Fruit fly (Drosophila melanogaster) whole organism, embryonic: ENCODE results near the gene CG13085.
A peak's percentile ranks its signal among the peaks of the same experiment; 100 is the strongest.

ENCODE experiments used
- Bdp1 ChIP-seq: fragments of 200-800 bp; sonication (Bioruptor generic); optimal IDR thresholded peaks from 3 replicates; lab custom pipeline; 2016; ENCODE audit warnings: missing biosample characterization, missing genetic modification characterization
- BtbVII ChIP-seq: fragments of 200-800 bp; sonication (Bioruptor generic); optimal IDR thresholded peaks from 3 replicates; lab custom pipeline; 2017; ENCODE audit warnings: missing biosample characterization, mild to moderate bottlenecking, missing genetic modification characterization
- Bteb2 ChIP-seq: fragments of 200-800 bp; sonication (Bioruptor generic); optimal IDR thresholded peaks from 2 replicates; lab custom pipeline; 2016; ENCODE audit warnings: missing biosample characterization, missing genetic modification characterization
- CG10267 ChIP-seq: fragments of 200-800 bp; sonication (Bioruptor generic); optimal IDR thresholded peaks from 2 replicates; lab custom pipeline; 2018; ENCODE audit warnings: missing biosample characterization, mild to moderate bottlenecking, missing genetic modification characterization, moderate library complexity
- CG14965 ChIP-seq: fragments of 200-800 bp; sonication (Bioruptor generic); optimal IDR thresholded peaks from 2 replicates; lab custom pipeline; 2016; ENCODE audit warnings: missing biosample characterization, missing genetic modification characterization, borderline replicate concordance
- CG15011 ChIP-seq: fragments of 200-800 bp; sonication (Bioruptor generic); optimal IDR thresholded peaks from 3 replicates; lab custom pipeline; 2018; ENCODE audit warnings: missing biosample characterization, mild to moderate bottlenecking, missing genetic modification characterization
- CG17359 ChIP-seq: fragments of 200-800 bp; sonication (Bioruptor generic); optimal IDR thresholded peaks from 3 replicates; lab custom pipeline; 2018; ENCODE audit warnings: missing biosample characterization, mild to moderate bottlenecking, missing genetic modification characterization, moderate library complexity
- CG17385 ChIP-seq: fragments of 200-800 bp; sonication (Bioruptor generic); optimal IDR thresholded peaks from 3 replicates; lab custom pipeline; 2018; ENCODE audit warnings: missing biosample characterization, mild to moderate bottlenecking, missing genetic modification characterization
- CG18011 ChIP-seq: fragments of 200-800 bp; sonication (Bioruptor generic); optimal IDR thresholded peaks from 2 replicates; lab custom pipeline; 2017; ENCODE audit warnings: missing biosample characterization, missing genetic modification characterization, mild to moderate bottlenecking, moderate library complexity, missing genotype
- CG18764 ChIP-seq: fragments of 200-800 bp; sonication (Bioruptor generic); optimal IDR thresholded peaks from 3 replicates; lab custom pipeline; 2016; ENCODE audit warnings: missing biosample characterization, missing genetic modification characterization
- CG32767 ChIP-seq: fragments of 200-800 bp; sonication (Bioruptor generic); IDR thresholded peaks from 2 replicates; pipeline ENCODE4 v1.3.6; 2022; ENCODE audit warnings: missing biosample characterization, missing genetic modification characterization
- CG33213 ChIP-seq: fragments of 200-800 bp; sonication (Bioruptor generic); optimal IDR thresholded peaks from 3 replicates; lab custom pipeline; 2016; ENCODE audit warnings: missing biosample characterization, missing genetic modification characterization
- CG3995 ChIP-seq: fragments of 200-800 bp; sonication (Bioruptor generic); optimal IDR thresholded peaks from 3 replicates; lab custom pipeline; 2016; ENCODE audit warnings: missing biosample characterization, missing genetic modification characterization
- CG4282 ChIP-seq: fragments of 200-800 bp; sonication (Bioruptor generic); optimal IDR thresholded peaks from 2 replicates; lab custom pipeline; 2016; ENCODE audit warnings: missing biosample characterization, missing genetic modification characterization
- CG8944 ChIP-seq: fragments of 200-800 bp; sonication (Bioruptor generic); optimal IDR thresholded peaks from 3 replicates; lab custom pipeline; 2016; ENCODE audit warnings: missing biosample characterization, missing genetic modification characterization
- CG9215 ChIP-seq: fragments of 200-800 bp; sonication (Bioruptor generic); IDR thresholded peaks from 2 replicates; pipeline ENCODE4 v1.3.6; 2022; ENCODE audit warnings: missing biosample characterization, missing genetic modification characterization
- CG9609 ChIP-seq: fragments of 200-800 bp; sonication (Bioruptor generic); optimal IDR thresholded peaks from 3 replicates; lab custom pipeline; 2016; ENCODE audit warnings: missing biosample characterization, missing genetic modification characterization
- CG9797 ChIP-seq: fragments of 200-800 bp; sonication (Bioruptor generic); optimal IDR thresholded peaks from 3 replicates; lab custom pipeline; 2018; ENCODE audit warnings: missing biosample characterization, mild to moderate bottlenecking, missing genetic modification characterization
- CHES-1-like ChIP-seq: fragments of 200-800 bp; sonication (Bioruptor generic); optimal IDR thresholded peaks from 2 replicates; lab custom pipeline; 2016; ENCODE audit warnings: missing biosample characterization, missing genetic modification characterization
- Chrac-16 ChIP-seq: fragments of 200-800 bp; sonication (Bioruptor generic); optimal IDR thresholded peaks from 3 replicates; lab custom pipeline; 2016; ENCODE audit warnings: missing biosample characterization, missing genetic modification characterization
- Dbx ChIP-seq: fragments of 200-800 bp; sonication (Bioruptor generic); IDR thresholded peaks from 3 replicates; pipeline ENCODE4 v1.3.6; 2022; ENCODE audit warnings: missing biosample characterization, missing genetic modification characterization
- Dip3 ChIP-seq: fragments of 200-800 bp; sonication (Bioruptor generic); optimal IDR thresholded peaks from 3 replicates; lab custom pipeline; 2016; ENCODE audit warnings: missing biosample characterization, missing genetic modification characterization
- Dll ChIP-seq: fragments of 200-800 bp; sonication (Bioruptor generic); IDR thresholded peaks from 4 replicates; pipeline ENCODE4 v1.3.6; 2022; ENCODE audit warnings: missing biosample characterization, missing genetic modification characterization; ENCODE audit not compliant: partially characterized antibody
- Doc2 ChIP-seq: fragments of 200-800 bp; sonication (Bioruptor generic); IDR thresholded peaks from 2 replicates; pipeline ENCODE4 v1.3.6; 2022; ENCODE audit warnings: missing biosample characterization, missing genetic modification characterization
- Eip74EF ChIP-seq, 2 experiments: fragments of 200-800 bp in 1 of 2; fragments of >200 bp in 1 of 2; sonication (Bioruptor generic) in 1 of 2; optimal IDR thresholded peaks; 2 replicates each; lab custom pipeline; 2017 to 2019; ENCODE audit warnings: missing biosample characterization in 2 of 2, missing genetic modification characterization in 2 of 2, mild to moderate bottlenecking in 1 of 2, moderate library complexity in 1 of 2
- Hsf ChIP-seq: fragments of 200-800 bp; sonication (Bioruptor generic); optimal IDR thresholded peaks from 3 replicates; lab custom pipeline; 2016; ENCODE audit warnings: missing biosample characterization, missing genetic modification characterization
- Lim3 ChIP-seq: fragments of 200-800 bp; sonication (Bioruptor generic); IDR thresholded peaks from 2 replicates; pipeline ENCODE4 v1.3.6; 2022; ENCODE audit warnings: missing biosample characterization, missing genetic modification characterization
- Lpt ChIP-seq: fragments of >200 bp; optimal IDR thresholded peaks from 2 replicates; lab custom pipeline; 2018; ENCODE audit warnings: missing biosample characterization, missing genetic modification characterization
- Myb ChIP-seq: fragments of 200-800 bp; sonication (Bioruptor generic); optimal IDR thresholded peaks from 2 replicates; lab custom pipeline; 2016; ENCODE audit warnings: missing biosample characterization, missing genetic modification characterization
- NC2β ChIP-seq: fragments of 200-800 bp; sonication (Bioruptor generic); optimal IDR thresholded peaks from 2 replicates; lab custom pipeline; 2016; ENCODE audit warnings: missing biosample characterization, missing genetic modification characterization
- Ptx1 ChIP-seq: fragments of 200-800 bp; sonication (Bioruptor generic); IDR thresholded peaks from 2 replicates; pipeline ENCODE4 v1.3.6; 2022; ENCODE audit warnings: missing biosample characterization, missing genetic modification characterization
- Rfx ChIP-seq: fragments of 200-800 bp; sonication (Bioruptor generic); IDR thresholded peaks from 2 replicates; pipeline ENCODE4 v1.3.6; 2022; ENCODE audit warnings: missing biosample characterization, missing genetic modification characterization
- YL-1 ChIP-seq: fragments of 200-800 bp; sonication (Bioruptor generic); optimal IDR thresholded peaks from 3 replicates; lab custom pipeline; 2017; ENCODE audit warnings: missing biosample characterization, mild to moderate bottlenecking, missing genetic modification characterization
- ash1 ChIP-seq: fragments of 200-800 bp; sonication (Bioruptor generic); optimal IDR thresholded peaks from 2 replicates; lab custom pipeline; 2018; ENCODE audit warnings: missing biosample characterization, mild to moderate bottlenecking, missing genetic modification characterization
- cato ChIP-seq: fragments of 200-800 bp; sonication (Bioruptor generic); optimal IDR thresholded peaks from 2 replicates; lab custom pipeline; 2016; ENCODE audit warnings: missing biosample characterization, missing genetic modification characterization, borderline replicate concordance
- chif ChIP-seq, 2 experiments: fragments of 200-800 bp; sonication (Bioruptor generic); optimal IDR thresholded peaks; 3 replicates each; lab custom pipeline; 2016; ENCODE audit warnings: missing biosample characterization in 2 of 2, missing genetic modification characterization in 2 of 2
- crc ChIP-seq: fragments of 200-800 bp; sonication (Bioruptor generic); optimal IDR thresholded peaks from 2 replicates; lab custom pipeline; 2016; ENCODE audit warnings: missing biosample characterization, missing genetic modification characterization
- crol ChIP-seq: fragments of 200-800 bp; sonication (Bioruptor generic); IDR thresholded peaks from 2 replicates; pipeline ENCODE4 v1.3.6; 2022; ENCODE audit warnings: missing biosample characterization, missing genetic modification characterization
- da ChIP-seq: fragments of 200-800 bp; sonication (Bioruptor generic); optimal IDR thresholded peaks from 2 replicates; lab custom pipeline; 2016; ENCODE audit warnings: missing biosample characterization, missing genetic modification characterization
- fd3F ChIP-seq: fragments of 200-800 bp; sonication (Bioruptor generic); optimal IDR thresholded peaks from 2 replicates; lab custom pipeline; 2018; ENCODE audit warnings: missing biosample characterization, mild to moderate bottlenecking, missing genetic modification characterization, moderate library complexity
- fu2 ChIP-seq: fragments of 200-800 bp; sonication (Bioruptor generic); optimal IDR thresholded peaks from 2 replicates; lab custom pipeline; 2016; ENCODE audit warnings: missing biosample characterization, missing genetic modification characterization
- gcm ChIP-seq: fragments of 200-800 bp; sonication (Bioruptor generic); optimal IDR thresholded peaks from 2 replicates; lab custom pipeline; 2019; ENCODE audit warnings: missing biosample characterization, mild to moderate bottlenecking, missing genetic modification characterization, moderate library complexity
- grau ChIP-seq: fragments of 200-800 bp; optimal IDR thresholded peaks from 3 replicates; lab custom pipeline; 2019; ENCODE audit warnings: missing biosample characterization, mild to moderate bottlenecking, missing genetic modification characterization, moderate library complexity
- ind ChIP-seq: fragments of 200-800 bp; sonication (Bioruptor generic); optimal IDR thresholded peaks from 3 replicates; lab custom pipeline; 2016; ENCODE audit warnings: missing biosample characterization, missing genetic modification characterization
- pan ChIP-seq, 4 experiments: fragments of >200 bp in 3 of 4; fragments of 200-800 bp in 1 of 4; sonication (Bioruptor generic) in 1 of 4; optimal IDR thresholded peaks in 3 of 4; IDR thresholded peaks in 1 of 4; 2 replicates each; pipeline versions ENCODE4 v1.3.6 to Lab custom; 2017 to 2022; ENCODE audit warnings: missing biosample characterization in 2 of 4, missing genetic modification characterization in 2 of 4, mixed read lengths in 1 of 4
- pros ChIP-seq: fragments of 200-800 bp; sonication (Bioruptor generic); optimal IDR thresholded peaks from 3 replicates; lab custom pipeline; 2019; ENCODE audit warnings: missing biosample characterization, mild to moderate bottlenecking, missing genetic modification characterization, moderate library complexity
- repo ChIP-seq: fragments of 200-800 bp; sonication (Bioruptor generic); optimal IDR thresholded peaks from 2 replicates; lab custom pipeline; 2016; ENCODE audit warnings: missing biosample characterization, missing genetic modification characterization
- toy ChIP-seq: fragments of 200-800 bp; sonication (Bioruptor generic); IDR thresholded peaks from 2 replicates; pipeline ENCODE4 v1.3.6; 2022; ENCODE audit warnings: missing biosample characterization, missing genetic modification characterization

Gene CG13085

dm6 chr2L:19377129-19378083 lies 46.4 kb upstream of the CG13085 start (continued):
- TF ChIP-seq CG9609 (GFP tag; lab: Kevin White, UChicago) (no peak), BtbVII (GFP tag; lab: Kevin White, UChicago) (no peak), Myb (GFP tag; lab: Kevin White, UChicago) (no peak), chif (GFP tag; optimal IDR thresholded peaks at IDR 0.05; lab: Kevin White, UChicago) (peak; percentile 14 to 61), CG32767 (GFP tag; lab: Robert Waterston, UW) (0 out of 2 replicates have a peak, but pooled peaks have one; percentile 10), Hsf (peak; percentile 39), CG17385 (GFP tag; lab: Kevin White, UChicago) (peak; percentile 20), toy (GFP tag; lab: Robert Waterston, UW) (no peak), da (no peak), CG9797 (GFP tag; lab: Kevin White, UChicago) (no peak), Ptx1 (GFP tag; lab: Robert Waterston, UW) (peak; percentile 36; the same call in 1 of the 2 replicates), CG17359 (tag; lab: Kevin White, UChicago) (peak; percentile 64), Bdp1 (no peak), Lpt (GFP tag; lab: Kevin White, UChicago) (no peak), crc (GFP tag; lab: Kevin White, UChicago) (no peak), pan (optimal IDR thresholded peaks at IDR 0.05; lab: Kevin White, UChicago) (no peak), pan (GFP tag; optimal IDR thresholded peaks at IDR 0.05 in 1 of 2, IDR thresholded peaks at IDR 0.05 in 1 of 2) (peak in 1 of 2 experiments; percentile 44), Lim3 (no peak), CG18011 (GFP tag; lab: Kevin White, UChicago) (no peak), CG3995 (GFP tag; lab: Kevin White, UChicago) (no peak), cato (no peak), Dll (no peak), YL-1 (GFP tag; lab: Kevin White, UChicago) (no peak), grau (tag; lab: Kevin White, UChicago) (peak; percentile 52), CG9215 (GFP tag; lab: Robert Waterston, UW) (no peak), CG18764 (GFP tag; lab: Kevin White, UChicago) (peak; percentile 22), gcm (GFP tag; lab: Kevin White, UChicago) (peak; percentile 41), NC2β (no peak), Eip74EF (GFP tag; optimal IDR thresholded peaks at IDR 0.05; lab: Kevin White, UChicago) (no peak), crol (GFP tag; lab: Robert Waterston, UW) (peak; percentile 64), CG4282 (GFP tag; lab: Kevin White, UChicago) (no peak), Dip3 (no peak), fu2 (no peak), Doc2 (no peak), Rfx (GFP tag; lab: Robert Waterston, UW) (0 out of 2 replicates have a peak, but pooled peaks have one; percentile 9), CG10267 (tag; lab: Kevin White, UChicago) (peak; percentile 57), pros (GFP tag; lab: Kevin White, UChicago) (peak; percentile 71), CG15011 (no peak), Dbx (GFP tag; lab: Robert Waterston, UW) (no peak), ash1 (GFP tag; lab: Kevin White, UChicago) (no peak), fd3F (GFP tag; lab: Kevin White, UChicago) (no peak), repo (GFP tag; lab: Kevin White, UChicago) (no peak), CHES-1-like (GFP tag; lab: Kevin White, UChicago) (no peak), ind (GFP tag; lab: Kevin White, UChicago) (peak; percentile 35), CG8944 (GFP tag; lab: Kevin White, UChicago) (no peak), Bteb2 (peak; percentile 6), Chrac-16 (GFP tag; lab: Kevin White, UChicago) (peak; percentile 49), CG14965 (GFP tag; lab: Kevin White, UChicago) (no peak), CG33213 (GFP tag; lab: Kevin White, UChicago) (no peak)
